Worm (Caenorhabditis elegans) whole organism, L1 larva: Measurements from ENCODE around the gene sru-18.

Source experiments
- C16A3.4 ChIP-seq: fragments of 150-350 bp; optimal IDR thresholded peaks from 2 replicates; lab custom pipeline; 2014; ENCODE audit warnings: missing biosample characterization, missing genetic modification characterization
- F16B12.6 ChIP-seq: fragments of 150-350 bp; optimal IDR thresholded peaks from 2 replicates; lab custom pipeline; 2014; ENCODE audit warnings: missing biosample characterization, missing genetic modification characterization
- Y116A8C.19 ChIP-seq: sonication (generic microtip); optimal IDR thresholded peaks from 2 replicates; lab custom pipeline; 2016; ENCODE audit warnings: missing compliant biosample characterization, missing genetic modification characterization, borderline replicate concordance
- alr-1 ChIP-seq: fragments of 200-800 bp; sonication (Bioruptor generic); optimal IDR thresholded peaks from 2 replicates; lab custom pipeline; 2018; ENCODE audit warnings: borderline replicate concordance, mild to moderate bottlenecking, missing genetic modification characterization, missing compliant biosample characterization
- blmp-1 ChIP-seq: fragments of 150-350 bp; optimal IDR thresholded peaks from 2 replicates; lab custom pipeline; 2014; ENCODE audit warnings: missing biosample characterization, missing genetic modification characterization
- ceh-8 ChIP-seq: fragments of 200-800 bp; sonication (Bioruptor generic); optimal IDR thresholded peaks from 2 replicates; lab custom pipeline; 2018; ENCODE audit warnings: mild to moderate bottlenecking, missing genetic modification characterization, moderate library complexity, missing compliant biosample characterization
- ceh-88 ChIP-seq: fragments of 200-800 bp; sonication (Bioruptor generic); IDR thresholded peaks from 2 replicates; pipeline ENCODE4 v1.3.6; 2022; ENCODE audit warnings: missing genetic modification characterization, missing compliant biosample characterization
- dsc-1 ChIP-seq: sonication (generic microtip); optimal IDR thresholded peaks from 2 replicates; lab custom pipeline; 2016; ENCODE audit warnings: mild to moderate bottlenecking, missing genetic modification characterization, missing compliant biosample characterization
- egl-27 ChIP-seq, 2 experiments: fragments of 150-350 bp in 1 of 2; sonication (generic microtip); optimal IDR thresholded peaks; 3 replicates each; lab custom pipeline; 2017 to 2018; ENCODE audit warnings: missing biosample characterization in 2 of 2, missing genetic modification characterization in 2 of 2, missing genetic modification reagents in 2 of 2
- elt-3 ChIP-seq, 6 experiments: fragments of 150-350 bp in 1 of 6; sonication (generic microtip); optimal IDR thresholded peaks; 2 replicates each; lab custom pipeline; 2017 to 2018; ENCODE audit warnings: missing biosample characterization in 6 of 6, missing genetic modification characterization in 6 of 6, inconsistent platforms in 1 of 6
- fkh-10 ChIP-seq: sonication (generic microtip); optimal IDR thresholded peaks from 2 replicates; lab custom pipeline; 2017; ENCODE audit warnings: missing biosample characterization, missing genetic modification reagents, missing genetic modification characterization
- grh-1 ChIP-seq: fragments of 200-800 bp; sonication (Bioruptor generic); IDR thresholded peaks from 2 replicates; pipeline ENCODE4 v1.3.6; 2022; ENCODE audit warnings: missing genetic modification reagents, missing genetic modification characterization, missing compliant biosample characterization
- irx-1 ChIP-seq: sonication (generic microtip); optimal IDR thresholded peaks from 2 replicates; lab custom pipeline; 2016; ENCODE audit warnings: missing genetic modification characterization, missing compliant biosample characterization
- jun-1 ChIP-seq: fragments of 150-350 bp; optimal IDR thresholded peaks from 2 replicates; lab custom pipeline; 2014; ENCODE audit warnings: missing biosample characterization, missing genetic modification reagents, missing genetic modification characterization
- lin-14 ChIP-seq: fragments of 200-800 bp; sonication (Bioruptor generic); optimal IDR thresholded peaks from 2 replicates; lab custom pipeline; 2018; ENCODE audit warnings: mild to moderate bottlenecking, missing genetic modification characterization, moderate library complexity, missing compliant biosample characterization
- lin-15B ChIP-seq: fragments of 150-350 bp; sonication (generic microtip); optimal IDR thresholded peaks from 3 replicates; lab custom pipeline; 2014; ENCODE audit warnings: missing biosample characterization, missing genetic modification characterization
- lin-39 ChIP-seq: fragments of 150-350 bp; optimal IDR thresholded peaks from 2 replicates; lab custom pipeline; 2014; ENCODE audit warnings: missing biosample characterization, missing genetic modification reagents, missing genetic modification characterization
- mep-1 ChIP-seq: fragments of 150-350 bp; optimal IDR thresholded peaks from 2 replicates; lab custom pipeline; 2014; ENCODE audit warnings: missing biosample characterization, missing genetic modification characterization
- nhr-19 ChIP-seq: fragments of 200-800 bp; sonication (Bioruptor generic); conservative IDR thresholded peaks from 2 replicates; pipeline ENCODE4 v1.3.6; 2022; ENCODE audit warnings: missing genetic modification characterization, missing compliant biosample characterization
- nhr-71 ChIP-seq: sonication (generic microtip); optimal IDR thresholded peaks from 2 replicates; lab custom pipeline; 2016; ENCODE audit warnings: mild to moderate bottlenecking, missing genetic modification characterization, moderate library complexity, missing compliant biosample characterization
- nhr-77 ChIP-seq: fragments of 150-350 bp; optimal IDR thresholded peaks from 2 replicates; lab custom pipeline; 2014; ENCODE audit warnings: missing biosample characterization, missing genetic modification characterization
- nhr-85 ChIP-seq: sonication (generic microtip); peaks from one replicate; lab custom pipeline; 2016; ENCODE audit warnings: missing genetic modification characterization, inconsistent platforms, missing compliant biosample characterization
- pag-3 ChIP-seq: sonication (generic microtip); optimal IDR thresholded peaks from 2 replicates; lab custom pipeline; 2017; ENCODE audit warnings: missing genetic modification characterization, mild to moderate bottlenecking, missing compliant biosample characterization, antibody characterized with exemption, borderline replicate concordance; ENCODE audit not compliant: insufficient read depth
- rnt-1 ChIP-seq: sonication (generic microtip); optimal IDR thresholded peaks from 2 replicates; lab custom pipeline; 2016; ENCODE audit warnings: mild to moderate bottlenecking, missing genetic modification characterization, moderate library complexity, missing compliant biosample characterization
- skn-1 ChIP-seq: fragments of 150-350 bp; optimal IDR thresholded peaks from 2 replicates; lab custom pipeline; 2014; ENCODE audit warnings: missing biosample characterization, missing genetic modification characterization
- sox-4 ChIP-seq: sonication (generic microtip); optimal IDR thresholded peaks from 2 replicates; lab custom pipeline; 2016; ENCODE audit warnings: missing genetic modification characterization, missing compliant biosample characterization
- sptf-1 ChIP-seq: fragments of 150-350 bp; optimal IDR thresholded peaks from 2 replicates; lab custom pipeline; 2014; ENCODE audit warnings: missing biosample characterization, missing genetic modification characterization
- sup-37 ChIP-seq: fragments of 200-800 bp; sonication (Bioruptor generic); optimal IDR thresholded peaks from 2 replicates; lab custom pipeline; 2018; ENCODE audit warnings: mild to moderate bottlenecking, missing genetic modification characterization, missing compliant biosample characterization
- tbx-2 ChIP-seq: sonication (generic microtip); optimal IDR thresholded peaks from 2 replicates; lab custom pipeline; 2016; ENCODE audit warnings: missing genetic modification characterization, missing compliant biosample characterization
- unc-130 ChIP-seq: fragments of 150-350 bp; optimal IDR thresholded peaks from 2 replicates; lab custom pipeline; 2017; ENCODE audit warnings: missing biosample characterization, missing genetic modification characterization, inconsistent platforms
- unc-62 ChIP-seq: fragments of 150-350 bp; optimal IDR thresholded peaks from 2 replicates; lab custom pipeline; 2014; ENCODE audit warnings: missing biosample characterization, missing genetic modification reagents, missing genetic modification characterization
- unc-86 ChIP-seq: sonication (generic microtip); optimal IDR thresholded peaks from 2 replicates; lab custom pipeline; 2016; ENCODE audit warnings: missing genetic modification characterization, missing compliant biosample characterization
- vab-15 ChIP-seq: sonication (generic microtip); optimal IDR thresholded peaks from 2 replicates; lab custom pipeline; 2017; ENCODE audit warnings: missing genotype, mild to moderate bottlenecking, missing genetic modification characterization, missing compliant biosample characterization
- zag-1 ChIP-seq: fragments of 150-350 bp; optimal IDR thresholded peaks from 2 replicates; lab custom pipeline; 2014; ENCODE audit warnings: missing biosample characterization, missing genetic modification characterization
- zip-4 ChIP-seq: fragments of 200-800 bp; sonication (Bioruptor generic); optimal IDR thresholded peaks from 2 replicates; lab custom pipeline; 2018; ENCODE audit warnings: mild to moderate bottlenecking, missing genetic modification characterization, moderate library complexity, missing compliant biosample characterization

The sru-18 gene

ce11 chrIV:12536358-12536757, 34.3 kb downstream of the sru-18 start:
- TF ChIP-seq dsc-1 (tag; lab: Kevin White, UChicago): no peak
- TF ChIP-seq grh-1 (GFP tag; lab: Robert Waterston, UW): no peak
- TF ChIP-seq tbx-2 (tag; lab: Kevin White, UChicago): no peak
- TF ChIP-seq Y116A8C.19 (tag; lab: Kevin White, UChicago): no peak

- TF ChIP-seq sptf-1 (tag; lab: Kevin White, UChicago) (no peak), dsc-1 (tag; lab: Kevin White, UChicago) (no peak), nhr-19 (GFP tag; lab: Robert Waterston, UW) (no peak), ceh-88 (GFP tag; lab: Robert Waterston, UW) (no peak), C16A3.4 (tag; lab: Kevin White, UChicago) (no peak), Y116A8C.19 (tag; lab: Kevin White, UChicago) (no peak), unc-62 (GFP tag; lab: Kevin White, UChicago) (no peak), alr-1 (tag; lab: Kevin White, UChicago) (no peak), lin-15B (no peak), pag-3 (tag; lab: Kevin White, UChicago) (no peak), mep-1 (tag; lab: Kevin White, UChicago) (no peak), sox-4 (tag; lab: Kevin White, UChicago) (no peak), skn-1 (tag; lab: Kevin White, UChicago) (no peak), unc-130 (tag; lab: Kevin White, UChicago) (no peak), vab-15 (tag; lab: Kevin White, UChicago) (no peak), rnt-1 (tag; lab: Kevin White, UChicago) (no peak)
Observed at ce11 chrIV:12537694-12538093, 35.6 kb downstream of the sru-18 start.

ce11 chrIV:12540242-12540641, 38.2 kb downstream of the sru-18 start:
- TF ChIP-seq unc-86 (tag; lab: Kevin White, UChicago) (no peak), blmp-1 (tag; lab: Kevin White, UChicago) (peak; percentile 13), nhr-85 (peak; percentile 84), irx-1 (no peak), lin-39 (tag; lab: Kevin White, UChicago) (no peak), unc-130 (tag; lab: Kevin White, UChicago) (no peak), lin-14 (GFP tag; lab: Kevin White, UChicago) (peak; percentile 13), zip-4 (GFP tag; lab: Kevin White, UChicago) (no peak), ceh-8 (GFP tag; lab: Kevin White, UChicago) (no peak), nhr-77 (tag; lab: Kevin White, UChicago) (no peak), alr-1 (tag; lab: Kevin White, UChicago) (no peak), jun-1 (no peak), nhr-71 (tag; lab: Kevin White, UChicago) (no peak), zag-1 (no peak), egl-27 (tag; optimal IDR thresholded peaks at IDR 0.05; lab: Kevin White, UChicago) (no peak), pag-3 (tag; lab: Kevin White, UChicago) (no peak), sup-37 (GFP tag; lab: Kevin White, UChicago) (no peak)

- no peak for TF ChIP-seq elt-3 (tag; optimal IDR thresholded peaks at IDR 0.05; lab: Kevin White, UChicago)
- TF ChIP-seq zip-4 (GFP tag; lab: Kevin White, UChicago): no peak
- TF ChIP-seq fkh-10: no peak
- no peak for TF ChIP-seq F16B12.6 (tag; lab: Kevin White, UChicago)
- no peak for TF ChIP-seq skn-1 (tag; lab: Kevin White, UChicago)
Observed at ce11 chrIV:12542011-12542410, 40.0 kb downstream of the sru-18 start, which contains the start of gene ham-1. ham-1 (plus strand) TSS chrIV:12542183.
